Worm (Caenorhabditis elegans): ENCODE results near the gene lron-14.

lron-14 gene

ce11 chrIV:9566505-9566904 lies at the start of gene lron-14:
lron-14 (minus strand) TSS chrIV:9566605.
- TF ChIP-seq tbx-37 (GFP tag; conservative IDR thresholded peaks at IDR 0.05), result no peak
- no peak for TF ChIP-seq flt-1 (GFP tag; IDR thresholded peaks at IDR 0.05)
- TF ChIP-seq hnd-1 (tag; optimal IDR thresholded peaks at IDR 0.05), result no peak
- TF ChIP-seq hmbx-1 (tag; optimal IDR thresholded peaks at IDR 0.05), result no peak
- TF ChIP-seq aly-1 (tag; optimal IDR thresholded peaks at IDR 0.05), result no peak
- TF ChIP-seq tbx-11 (GFP tag; IDR thresholded peaks at IDR 0.05), result no peak
- TF ChIP-seq B0310.2 (tag; optimal IDR thresholded peaks at IDR 0.05), result no peak
- no peak for TF ChIP-seq ceh-36 (tag; optimal IDR thresholded peaks at IDR 0.05)
- no peak for TF ChIP-seq F13C5.2 (tag; optimal IDR thresholded peaks at IDR 0.05)
- TF ChIP-seq scrt-1 (GFP tag; IDR thresholded peaks at IDR 0.05), result no peak
- no peak for TF ChIP-seq hmg-4 (GFP tag; optimal IDR thresholded peaks at IDR 0.05)
- TF ChIP-seq tra-4 (tag; optimal IDR thresholded peaks at IDR 0.05), result no peak
- TF ChIP-seq ceh-13 (GFP tag; optimal IDR thresholded peaks at IDR 0.05), result no peak

ce11 chrIV:9615511-9615910 lies 49.1 kb upstream of the lron-14 start:
- TF ChIP-seq tbx-37 (GFP tag; conservative IDR thresholded peaks at IDR 0.05) (no peak), scrt-1 (GFP tag; IDR thresholded peaks at IDR 0.05) (no peak), tra-4 (tag; optimal IDR thresholded peaks at IDR 0.05) (no peak), ceh-36 (tag; optimal IDR thresholded peaks at IDR 0.05) (no peak), ama-1 (optimal IDR thresholded peaks at IDR 0.05) (no peak), sea-1 (GFP tag; conservative IDR thresholded peaks at IDR 0.05) (no peak), hmbx-1 (tag; optimal IDR thresholded peaks at IDR 0.05) (no peak), F13C5.2 (tag; optimal IDR thresholded peaks at IDR 0.05) (no peak), ets-7 (tag; optimal IDR thresholded peaks at IDR 0.05) (no peak)

- TF ChIP-seq ceh-36 (tag; optimal IDR thresholded peaks at IDR 0.05) (no peak), B0310.2 (tag; optimal IDR thresholded peaks at IDR 0.05) (no peak), sea-1 (GFP tag; conservative IDR thresholded peaks at IDR 0.05) (no peak), hmg-4 (GFP tag; optimal IDR thresholded peaks at IDR 0.05) (no peak), tbx-37 (GFP tag; conservative IDR thresholded peaks at IDR 0.05) (no peak), ama-1 (optimal IDR thresholded peaks at IDR 0.05) (no peak), ceh-13 (GFP tag; optimal IDR thresholded peaks at IDR 0.05) (no peak), pes-1 (GFP tag; IDR thresholded peaks at IDR 0.05) (no peak), aly-1 (tag; optimal IDR thresholded peaks at IDR 0.05) (no peak), hnd-1 (tag; optimal IDR thresholded peaks at IDR 0.05) (no peak), scrt-1 (GFP tag; IDR thresholded peaks at IDR 0.05) (no peak), tra-4 (tag; optimal IDR thresholded peaks at IDR 0.05) (no peak), F13C5.2 (tag; optimal IDR thresholded peaks at IDR 0.05) (no peak), hmbx-1 (tag; optimal IDR thresholded peaks at IDR 0.05) (no peak), flt-1 (GFP tag; IDR thresholded peaks at IDR 0.05) (no peak), ets-7 (tag; optimal IDR thresholded peaks at IDR 0.05) (no peak), tbx-11 (GFP tag; IDR thresholded peaks at IDR 0.05) (no peak)
These were observed 48.3 kb upstream of the lron-14 start, which contains the start of gene elt-1 for ce11 chrIV:9614695-9615094. elt-1 (plus strand) TSS chrIV:9614995.

- TF ChIP-seq hmg-4 (GFP tag; optimal IDR thresholded peaks at IDR 0.05) (no peak), tbx-37 (GFP tag; conservative IDR thresholded peaks at IDR 0.05) (no peak), tra-4 (tag; optimal IDR thresholded peaks at IDR 0.05) (no peak), flt-1 (GFP tag; IDR thresholded peaks at IDR 0.05) (no peak), scrt-1 (GFP tag; IDR thresholded peaks at IDR 0.05) (no peak)
These were observed 47.7 kb upstream of the lron-14 start for ce11 chrIV:9614060-9614459.

- TF ChIP-seq B0310.2 (tag; optimal IDR thresholded peaks at IDR 0.05), result no peak
- TF ChIP-seq scrt-1 (GFP tag; IDR thresholded peaks at IDR 0.05), result no peak
- no peak for TF ChIP-seq tbx-11 (GFP tag; IDR thresholded peaks at IDR 0.05)
- TF ChIP-seq ama-1 (optimal IDR thresholded peaks at IDR 0.05), result no peak
- TF ChIP-seq ceh-13 (GFP tag; optimal IDR thresholded peaks at IDR 0.05), result no peak
- no peak for TF ChIP-seq flt-1 (GFP tag; IDR thresholded peaks at IDR 0.05)
- TF ChIP-seq ceh-36 (tag; optimal IDR thresholded peaks at IDR 0.05), result no peak
- TF ChIP-seq pes-1 (GFP tag; IDR thresholded peaks at IDR 0.05), result no peak
- TF ChIP-seq hnd-1 (tag; optimal IDR thresholded peaks at IDR 0.05), result no peak
- no peak for TF ChIP-seq sea-1 (GFP tag; conservative IDR thresholded peaks at IDR 0.05)
- TF ChIP-seq F13C5.2 (tag; optimal IDR thresholded peaks at IDR 0.05), result no peak
- no peak for TF ChIP-seq aly-1 (tag; optimal IDR thresholded peaks at IDR 0.05)
- TF ChIP-seq ets-7 (tag; optimal IDR thresholded peaks at IDR 0.05), result no peak
These were observed 46.7 kb upstream of the lron-14 start for ce11 chrIV:9613072-9613590.

ce11 chrIV:9610923-9611322 lies 44.5 kb upstream of the lron-14 start:
- TF ChIP-seq tbx-37 (GFP tag; conservative IDR thresholded peaks at IDR 0.05) (no peak), flt-1 (GFP tag; IDR thresholded peaks at IDR 0.05) (no peak), ets-7 (tag; optimal IDR thresholded peaks at IDR 0.05) (no peak), tbx-11 (GFP tag; IDR thresholded peaks at IDR 0.05) (no peak), scrt-1 (GFP tag; IDR thresholded peaks at IDR 0.05) (no peak), hnd-1 (tag; optimal IDR thresholded peaks at IDR 0.05) (no peak), B0310.2 (tag; optimal IDR thresholded peaks at IDR 0.05) (no peak), ama-1 (optimal IDR thresholded peaks at IDR 0.05) (no peak), hmg-4 (GFP tag; optimal IDR thresholded peaks at IDR 0.05) (no peak), tra-4 (tag; optimal IDR thresholded peaks at IDR 0.05) (no peak), F13C5.2 (tag; optimal IDR thresholded peaks at IDR 0.05) (no peak), hmbx-1 (tag; optimal IDR thresholded peaks at IDR 0.05) (no peak), ceh-36 (tag; optimal IDR thresholded peaks at IDR 0.05) (no peak), aly-1 (tag; optimal IDR thresholded peaks at IDR 0.05) (no peak)

ce11 chrIV:9609095-9609494 lies 42.7 kb upstream of the lron-14 start:
- no peak for TF ChIP-seq ceh-36 (tag; optimal IDR thresholded peaks at IDR 0.05)
- TF ChIP-seq tbx-11 (GFP tag; IDR thresholded peaks at IDR 0.05), result no peak
- no peak for TF ChIP-seq hmbx-1 (tag; optimal IDR thresholded peaks at IDR 0.05)
- no peak for TF ChIP-seq scrt-1 (GFP tag; IDR thresholded peaks at IDR 0.05)
- TF ChIP-seq F13C5.2 (tag; optimal IDR thresholded peaks at IDR 0.05), result no peak
- no peak for TF ChIP-seq ama-1 (optimal IDR thresholded peaks at IDR 0.05)
- no peak for TF ChIP-seq ets-7 (tag; optimal IDR thresholded peaks at IDR 0.05)
- no peak for TF ChIP-seq tbx-37 (GFP tag; conservative IDR thresholded peaks at IDR 0.05)
- TF ChIP-seq flt-1 (GFP tag; IDR thresholded peaks at IDR 0.05), result no peak
- no peak for TF ChIP-seq ceh-13 (GFP tag; optimal IDR thresholded peaks at IDR 0.05)
- TF ChIP-seq B0310.2 (tag; optimal IDR thresholded peaks at IDR 0.05), result no peak

All from whole organism, early embryonic.